Fruit fly (Drosophila melanogaster) ovary, adult (tissue): ENCODE data around the gene CG17202.
A peak's percentile ranks its signal among the peaks of the same experiment; 100 is the strongest.
"Not testable (repeated sequence)": the region's sequence is repeated elsewhere in the genome, so short reads cannot be mapped to it uniquely, and the experiment has no call there.

Source experiments
- CG17801 ChIP-seq: fragments of 200-800 bp; optimal IDR thresholded peaks from 2 replicates; lab custom pipeline; 2019; ENCODE audit warnings: missing biosample characterization, mild to moderate bottlenecking, missing genetic modification characterization, moderate library complexity; ENCODE audit not compliant: partially characterized antibody

The CG17202 gene

DNA sequence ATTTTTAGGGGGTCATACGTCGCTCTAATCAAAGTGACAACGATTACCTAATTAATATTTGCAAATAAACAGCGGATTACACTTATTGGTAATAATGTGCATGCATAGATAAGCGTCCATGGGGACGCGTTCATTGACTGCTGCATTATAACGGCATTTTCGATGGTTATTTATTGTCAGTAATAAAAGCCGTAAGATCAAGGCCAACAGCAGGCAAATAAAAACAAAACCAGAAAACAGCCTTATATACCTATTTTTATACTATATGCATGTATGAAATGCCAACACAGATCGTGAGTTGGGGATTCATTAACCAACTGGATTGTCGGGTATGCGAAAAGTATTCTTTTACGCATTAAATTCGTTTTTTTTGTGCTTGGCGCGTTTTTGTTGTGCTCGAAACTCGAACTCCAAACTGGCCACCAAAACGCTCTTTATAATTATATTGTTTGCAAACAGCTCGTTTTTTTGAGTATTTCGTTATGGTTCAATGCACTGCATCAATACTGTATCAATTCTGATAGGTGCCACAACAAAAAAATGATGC lies 28.2 kb downstream of the CG17202 start:
- TF ChIP-seq CG17801, result no peak

DNA sequence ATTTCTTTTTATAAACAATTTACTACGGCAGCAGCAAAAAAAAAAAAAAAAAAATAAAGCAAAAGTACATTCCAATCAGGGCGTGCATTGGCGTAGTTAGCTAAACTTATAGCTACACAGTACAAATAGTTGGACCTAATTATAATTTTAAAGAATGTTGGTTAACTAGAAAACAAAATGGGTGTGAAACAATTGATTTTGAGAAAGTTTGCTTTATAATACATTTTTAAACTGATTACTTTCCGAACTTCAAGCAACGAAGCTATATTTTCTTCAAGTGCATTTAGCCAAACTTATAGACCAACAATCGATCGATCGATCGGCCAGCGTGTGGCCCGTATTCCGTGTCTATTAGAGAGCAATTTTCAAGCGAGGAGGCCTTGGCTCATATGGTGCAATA lies 28.8 kb downstream of the CG17202 start:
- peak; percentile 60 for TF ChIP-seq CG17801

DNA sequence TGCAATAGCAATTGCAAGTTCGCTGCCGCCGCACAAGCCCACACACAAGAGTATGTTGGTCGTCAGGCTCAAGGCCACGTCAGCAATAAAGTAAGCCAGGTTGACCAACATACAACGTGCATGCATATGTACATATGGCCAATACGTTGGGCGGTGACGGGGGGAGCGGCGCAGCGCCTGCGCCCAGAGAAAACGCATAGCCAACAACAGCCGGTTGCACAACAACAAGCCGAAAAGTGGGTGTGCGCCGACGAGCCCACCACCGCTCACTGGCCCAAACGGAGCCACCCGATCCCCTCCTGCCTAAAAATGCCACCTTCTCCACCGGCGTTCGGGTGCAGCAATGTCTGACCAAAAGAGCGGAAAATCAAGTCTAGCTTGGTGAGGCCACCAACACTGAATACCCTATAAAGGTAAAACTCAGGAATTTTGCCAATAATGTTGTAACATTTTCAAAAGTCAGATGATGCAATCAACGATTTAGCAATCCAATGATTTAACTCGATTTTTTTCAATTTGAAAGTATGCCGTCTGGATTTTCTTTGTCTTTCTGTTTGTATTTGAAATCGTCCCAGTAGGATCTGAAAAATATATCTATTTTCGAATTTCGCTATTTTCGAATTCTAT lies 29.4 kb downstream of the CG17202 start, which contains the start of gene CG5509:
Gene CG5509 (plus strand): TSS at position 577 of the 627 bp plus-strand sequence.
- TF ChIP-seq CG17801, result no peak

DNA sequence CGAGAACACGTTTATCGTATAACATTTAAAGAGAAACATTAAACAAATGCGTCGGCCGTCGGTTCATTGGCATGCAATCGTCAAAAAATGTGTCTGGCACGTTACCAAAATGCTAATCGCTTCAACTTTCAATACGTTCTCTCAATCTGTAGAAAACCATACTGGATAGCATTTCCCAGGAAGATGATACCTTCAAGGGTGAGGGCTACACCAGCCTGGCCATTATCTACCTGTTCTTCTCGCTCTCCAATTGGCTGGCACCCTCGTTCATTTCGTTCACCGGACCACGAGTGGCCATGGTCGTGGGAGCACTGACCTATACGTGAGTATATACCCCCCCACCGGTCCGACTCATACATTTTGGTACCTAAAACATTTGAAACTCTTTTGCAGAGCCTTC lies 31.9 kb downstream of the CG17202 start:
- no peak for TF ChIP-seq CG17801

DNA sequence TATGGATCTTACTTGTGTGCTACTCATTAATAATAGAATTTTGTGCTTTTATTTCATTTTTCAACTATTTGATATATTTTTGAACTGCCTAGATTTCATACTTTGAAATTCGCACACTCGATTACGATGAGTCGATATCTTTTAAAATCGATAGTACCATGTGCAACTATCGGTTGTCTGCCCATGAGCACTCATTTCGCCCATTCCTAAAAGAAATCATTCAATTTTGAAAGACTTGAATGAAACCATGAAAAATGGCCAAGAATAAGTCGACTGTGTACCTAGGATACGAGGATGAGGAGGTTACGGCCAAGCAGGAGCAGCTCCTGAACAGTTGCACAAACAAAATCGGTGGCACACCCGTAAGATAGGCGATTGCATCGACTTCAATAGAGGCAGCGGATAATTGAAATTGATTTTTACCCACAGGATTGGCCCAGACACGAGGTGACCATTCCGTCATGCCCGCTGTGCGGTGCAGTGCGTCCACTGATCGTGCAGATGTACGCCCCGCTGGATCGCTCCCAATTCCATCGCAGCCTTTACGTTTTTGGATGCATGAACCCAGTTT lies 33.9 kb downstream of the CG17202 start, which contains the start of gene trus:
Gene trus (plus strand): TSS at position 204 of the 571 bp plus-strand sequence.
- TF ChIP-seq CG17801, result peak; percentile 30

DNA sequence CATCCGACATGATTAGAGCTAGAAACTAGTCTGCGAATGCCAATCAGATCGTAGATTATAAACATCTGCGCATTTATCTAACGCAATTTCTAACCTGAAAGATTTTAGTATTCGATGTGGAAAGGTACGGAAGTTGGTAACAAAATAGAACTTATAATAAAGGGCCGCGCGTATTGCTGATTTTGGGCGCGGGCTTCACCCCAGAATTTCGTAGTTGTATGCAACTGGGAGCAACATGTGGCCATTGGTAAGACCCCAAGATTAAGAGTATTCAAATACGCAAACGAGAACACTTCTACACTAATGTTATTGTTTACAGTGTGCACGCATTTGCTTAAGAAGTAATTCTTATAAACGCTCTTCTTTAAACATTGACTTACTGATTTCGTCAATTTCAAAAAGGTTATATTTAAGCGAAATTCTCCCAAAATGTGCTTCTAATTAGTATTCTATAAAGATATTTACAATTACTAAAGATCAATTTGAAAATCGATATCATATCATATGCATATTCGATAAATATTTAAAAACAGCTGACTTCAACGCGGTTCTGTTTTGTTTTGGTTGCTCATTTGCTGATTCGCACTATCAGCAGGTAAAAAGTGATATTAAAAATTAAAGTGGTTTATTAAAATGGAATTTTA lies 37.4 kb downstream of the CG17202 start, which contains the start of the genes CG5961 and Polr3C:
Gene CG5961 (minus strand): TSS at position 416 of the 644 bp plus-strand sequence.
Gene Polr3C (plus strand): TSS at position 536 of the 644 bp plus-strand sequence.
- peak; percentile 4 for TF ChIP-seq CG17801

DNA sequence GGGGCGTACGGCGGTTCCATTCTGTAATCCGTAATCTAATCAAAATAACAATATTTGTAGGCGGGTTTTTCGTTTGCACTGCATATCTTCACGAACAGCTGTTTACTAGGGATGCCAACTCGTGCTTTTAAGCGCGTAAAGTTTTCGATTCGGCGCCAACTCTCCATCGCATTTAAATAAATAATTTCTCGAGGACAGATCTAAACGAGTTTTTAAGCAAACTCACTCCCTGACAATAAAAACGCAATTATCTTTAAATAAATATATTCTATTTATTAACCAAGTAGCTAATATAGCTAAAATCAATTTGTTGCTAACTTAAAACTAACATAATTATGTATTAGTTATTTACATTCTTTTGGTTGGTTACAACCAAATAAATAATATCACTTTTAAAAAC lies 42.6 kb downstream of the CG17202 start, which contains the start of gene CG5608:
Gene CG5608 (minus strand): TSS at position 101 of the 400 bp plus-strand sequence.
- not testable (repeated sequence) for TF ChIP-seq CG17801

DNA sequence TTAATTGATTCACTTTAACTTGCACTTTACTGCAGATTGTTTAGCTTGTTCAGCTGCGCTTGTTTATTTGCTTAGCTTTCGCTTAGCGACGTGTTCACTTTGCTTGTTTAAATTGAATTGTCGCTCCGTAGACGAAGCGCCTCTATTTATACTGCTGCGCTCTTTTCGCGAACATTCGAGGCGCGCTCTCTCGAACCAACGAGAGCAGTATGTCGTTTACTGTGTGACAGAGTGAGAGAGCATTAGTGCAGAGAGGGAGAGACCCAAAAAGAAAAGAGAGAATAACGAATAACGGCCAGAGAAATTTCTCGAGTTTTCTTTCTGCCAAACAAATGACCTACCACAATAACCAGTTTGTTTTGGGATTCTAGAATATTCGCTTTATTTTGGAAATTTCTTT lies 45.1 kb downstream of the CG17202 start, which contains the start of gene Hsp70Ba:
Gene Hsp70Ba (minus strand): TSS at position 102 of the 400 bp plus-strand sequence.
- not testable (repeated sequence) for TF ChIP-seq CG17801
